Fruit fly (Drosophila melanogaster) whole organism, pupa: ENCODE results near the gene CG33514.
A peak's percentile ranks its signal among the peaks of the same experiment; 100 is the strongest.

Experiments used
- CG10348 ChIP-seq: fragments of 200-800 bp; sonication (Bioruptor generic); IDR thresholded peaks from 2 replicates; pipeline ENCODE4 v1.3.6; 2022; ENCODE audit warnings: missing biosample characterization, missing genetic modification characterization
- CG12605 ChIP-seq: fragments of 200-800 bp; sonication (Bioruptor generic); IDR thresholded peaks from 2 replicates; pipeline ENCODE4 v1.3.6; 2022; ENCODE audit warnings: missing biosample characterization, missing genetic modification characterization
- CG13204 ChIP-seq: fragments of 200-800 bp; sonication (Bioruptor generic); optimal IDR thresholded peaks from 2 replicates; lab custom pipeline; 2018; ENCODE audit warnings: missing biosample characterization, mild to moderate bottlenecking, missing genetic modification characterization, moderate library complexity
- CG14655 ChIP-seq: fragments of 200-800 bp; sonication (Bioruptor generic); optimal IDR thresholded peaks from 3 replicates; lab custom pipeline; 2017; ENCODE audit warnings: mild to moderate bottlenecking, missing biosample characterization, missing genetic modification reagents, missing genetic modification characterization
- CG15710 ChIP-seq: fragments of 200-800 bp; sonication (Bioruptor generic); optimal IDR thresholded peaks from 2 replicates; lab custom pipeline; 2018; ENCODE audit warnings: missing biosample characterization, mild to moderate bottlenecking, missing genetic modification characterization, moderate library complexity
- CG17806 ChIP-seq: fragments of 200-800 bp; sonication (Bioruptor generic); optimal IDR thresholded peaks from 2 replicates; lab custom pipeline; 2018; ENCODE audit warnings: missing biosample characterization, mild to moderate bottlenecking, missing genetic modification characterization, moderate library complexity
- CG32121 ChIP-seq: fragments of 200-800 bp; sonication (Bioruptor generic); IDR thresholded peaks from 2 replicates; pipeline ENCODE4 v1.3.6; 2022; ENCODE audit warnings: missing biosample characterization, missing genetic modification characterization
- CG34367 ChIP-seq: fragments of 200-800 bp; sonication (Bioruptor generic); optimal IDR thresholded peaks from 2 replicates; lab custom pipeline; 2018; ENCODE audit warnings: missing biosample characterization, mild to moderate bottlenecking, missing genetic modification characterization
- CG4496 ChIP-seq: fragments of 200-800 bp; sonication (Bioruptor generic); IDR thresholded peaks from 3 replicates; pipeline ENCODE4 v1.3.6; 2022; ENCODE audit warnings: missing biosample characterization, missing genetic modification characterization
- CG8159 ChIP-seq: fragments of 200-800 bp; sonication (Bioruptor generic); optimal IDR thresholded peaks from 3 replicates; lab custom pipeline; 2018; ENCODE audit warnings: missing biosample characterization, mild to moderate bottlenecking, missing genetic modification characterization, moderate library complexity
- CG8301 ChIP-seq: fragments of 200-800 bp; sonication (Bioruptor generic); optimal IDR thresholded peaks from 2 replicates; lab custom pipeline; 2018; ENCODE audit warnings: missing biosample characterization, mild to moderate bottlenecking, missing genetic modification characterization
- CG9948 ChIP-seq: fragments of 200-800 bp; sonication (Bioruptor generic); optimal IDR thresholded peaks from 2 replicates; lab custom pipeline; 2018; ENCODE audit warnings: missing biosample characterization, mild to moderate bottlenecking, missing genetic modification characterization, moderate library complexity
- D1 ChIP-seq: fragments of 200-800 bp; sonication (Bioruptor generic); optimal IDR thresholded peaks from 2 replicates; lab custom pipeline; 2018; ENCODE audit warnings: missing biosample characterization, mild to moderate bottlenecking, missing genetic modification characterization, moderate library complexity
- EcR ChIP-seq: fragments of 200-800 bp; sonication (Bioruptor generic); optimal IDR thresholded peaks from 3 replicates; lab custom pipeline; 2019; ENCODE audit warnings: missing biosample characterization, missing genetic modification characterization, mild to moderate bottlenecking, moderate library complexity, missing genetic modification reagents
- Ets98B ChIP-seq: fragments of 200-800 bp; sonication (Bioruptor generic); IDR thresholded peaks from 2 replicates; pipeline ENCODE4 v1.3.6; 2022; ENCODE audit warnings: missing biosample characterization, missing genetic modification characterization
- Pif1A ChIP-seq: fragments of 200-800 bp; sonication (Bioruptor generic); optimal IDR thresholded peaks from 3 replicates; lab custom pipeline; 2016; ENCODE audit warnings: missing biosample characterization, missing genetic modification characterization
- Pif1B ChIP-seq: fragments of 200-800 bp; sonication (Bioruptor generic); optimal IDR thresholded peaks from 3 replicates; lab custom pipeline; 2016; ENCODE audit warnings: missing biosample characterization, missing genetic modification characterization
- Snoo ChIP-seq: fragments of 200-800 bp; sonication (Bioruptor generic); optimal IDR thresholded peaks from 3 replicates; lab custom pipeline; 2017; ENCODE audit warnings: missing biosample characterization, mild to moderate bottlenecking, missing genetic modification characterization, inconsistent platforms
- fd96Ca ChIP-seq: fragments of 200-800 bp; sonication (Bioruptor generic); IDR thresholded peaks from 3 replicates; pipeline ENCODE4 v1.3.6; 2022; ENCODE audit warnings: missing biosample characterization, missing genetic modification characterization
- gl ChIP-seq: fragments of 200-800 bp; sonication (Bioruptor generic); optimal IDR thresholded peaks from 2 replicates; lab custom pipeline; 2018; ENCODE audit warnings: missing biosample characterization, mild to moderate bottlenecking, missing genetic modification characterization
- rn ChIP-seq: fragments of 200-800 bp; sonication (Bioruptor generic); IDR thresholded peaks from 2 replicates; pipeline ENCODE4 v1.3.6; 2022; ENCODE audit warnings: missing biosample characterization, missing genetic modification characterization

The CG33514 gene

DNA sequence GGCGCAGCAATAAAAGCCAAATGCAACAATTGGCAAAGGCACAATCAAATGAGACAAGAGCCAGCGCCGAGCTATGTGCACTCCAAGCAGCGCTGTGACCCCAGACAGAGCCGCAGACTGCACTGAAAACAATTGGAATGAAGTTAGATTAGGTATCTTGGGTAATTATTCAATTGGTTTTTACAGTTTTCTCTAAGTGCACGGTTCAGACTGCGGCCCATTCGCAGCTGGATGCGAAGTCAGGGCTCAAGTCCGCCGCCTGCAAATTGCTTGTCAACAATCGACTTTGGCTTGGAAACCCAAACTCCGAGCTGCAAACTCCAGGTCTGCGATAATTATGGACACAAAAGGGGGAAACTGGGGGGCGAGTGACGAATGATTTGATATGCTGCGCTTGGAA, 28.4 kb downstream of the CG33514 start:
- no peak for TF ChIP-seq EcR (GFP tag; lab: Kevin White, UChicago)
- peak; percentile 35 for TF ChIP-seq CG14655 (GFP tag; lab: Kevin White, UChicago)
- TF ChIP-seq gl (tag; lab: Kevin White, UChicago) = no peak
- TF ChIP-seq Ets98B (GFP tag; lab: Robert Waterston, UW) = peak; percentile 50
- TF ChIP-seq Snoo = no peak
- TF ChIP-seq CG4496 = 0 out of 3 replicates have a peak, but pooled peaks have one; percentile 45
- no peak for TF ChIP-seq CG8159 (tag; lab: Kevin White, UChicago)
- no peak for TF ChIP-seq Pif1B (GFP tag; lab: Kevin White, UChicago)
- no peak for TF ChIP-seq CG12605 (GFP tag; lab: Robert Waterston, UW)
- no peak for TF ChIP-seq CG9948 (tag; lab: Kevin White, UChicago)
- TF ChIP-seq rn (GFP tag; lab: Robert Waterston, UW) = no peak
- no peak for TF ChIP-seq CG17806
- TF ChIP-seq CG15710 (tag; lab: Kevin White, UChicago) = no peak
- TF ChIP-seq CG10348 = no peak
- TF ChIP-seq Pif1A = no peak
- no peak for TF ChIP-seq CG34367
- peak; percentile 66; the same call in 2 of the 3 replicates for TF ChIP-seq fd96Ca
- TF ChIP-seq CG8301 = peak; percentile 4
- TF ChIP-seq CG13204 (GFP tag; lab: Kevin White, UChicago) = no peak
- TF ChIP-seq D1 (tag; lab: Kevin White, UChicago) = no peak
- no peak for TF ChIP-seq CG32121

DNA sequence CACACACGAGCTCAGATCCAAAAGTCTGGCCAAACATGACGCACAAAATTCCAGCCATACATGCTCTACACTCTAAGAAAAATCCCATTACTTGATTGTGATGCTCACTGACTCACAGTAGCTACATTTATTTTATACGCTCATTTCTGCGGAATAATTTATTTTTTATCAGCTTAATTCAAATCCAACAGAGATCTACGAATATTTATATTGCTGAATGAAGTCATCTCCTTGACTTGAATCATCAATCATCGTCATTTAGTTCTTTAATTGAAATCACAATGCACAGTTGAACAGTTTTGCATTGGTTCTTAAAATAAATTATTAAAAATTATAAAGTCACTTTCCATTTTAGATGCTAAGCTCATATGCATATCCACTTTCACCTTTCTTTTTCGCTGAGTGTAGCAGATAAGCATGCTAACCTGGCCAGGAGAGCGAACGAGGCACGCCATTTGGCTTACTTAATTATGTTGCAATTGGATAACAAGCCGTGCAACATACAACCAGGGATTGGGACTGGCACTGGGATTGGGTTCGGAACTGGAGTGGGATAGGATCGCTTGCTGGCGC, 30.4 kb downstream of the CG33514 start:
- TF ChIP-seq rn (GFP tag; lab: Robert Waterston, UW) (no peak), CG17806 (no peak), CG9948 (tag; lab: Kevin White, UChicago) (peak; percentile 30), Pif1B (GFP tag; lab: Kevin White, UChicago) (no peak), CG13204 (GFP tag; lab: Kevin White, UChicago) (no peak), CG34367 (no peak), CG14655 (GFP tag; lab: Kevin White, UChicago) (peak; percentile 65), Pif1A (peak; percentile 54), EcR (GFP tag; lab: Kevin White, UChicago) (no peak), CG8159 (tag; lab: Kevin White, UChicago) (peak; percentile 29), CG32121 (no peak), CG8301 (peak; percentile 36), Snoo (peak; percentile 5), fd96Ca (no peak), CG15710 (tag; lab: Kevin White, UChicago) (peak; percentile 30), gl (tag; lab: Kevin White, UChicago) (no peak), CG4496 (no peak)

DNA sequence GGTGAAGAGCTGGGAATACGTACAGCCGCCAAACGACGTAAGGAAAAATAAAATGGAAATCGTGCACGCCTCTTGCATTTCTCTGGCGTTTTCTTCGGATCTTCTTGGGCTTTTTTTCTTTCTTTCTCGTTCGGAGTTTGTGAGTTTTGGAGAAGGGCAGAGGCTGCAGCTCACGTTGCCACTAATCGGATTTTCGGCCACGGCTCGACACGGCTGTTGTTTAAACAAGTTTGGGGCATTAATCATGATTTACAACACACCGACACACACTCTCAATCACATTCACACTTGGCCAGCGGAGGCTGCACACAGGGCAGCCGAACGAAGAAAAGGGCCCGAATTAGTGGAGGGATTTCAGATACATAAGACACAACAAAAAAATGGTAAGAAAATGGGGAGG, 31.1 kb downstream of the CG33514 start:
- TF ChIP-seq Pif1B (GFP tag; lab: Kevin White, UChicago) = no peak
- TF ChIP-seq, all 21 proteins: peak for 0

DNA sequence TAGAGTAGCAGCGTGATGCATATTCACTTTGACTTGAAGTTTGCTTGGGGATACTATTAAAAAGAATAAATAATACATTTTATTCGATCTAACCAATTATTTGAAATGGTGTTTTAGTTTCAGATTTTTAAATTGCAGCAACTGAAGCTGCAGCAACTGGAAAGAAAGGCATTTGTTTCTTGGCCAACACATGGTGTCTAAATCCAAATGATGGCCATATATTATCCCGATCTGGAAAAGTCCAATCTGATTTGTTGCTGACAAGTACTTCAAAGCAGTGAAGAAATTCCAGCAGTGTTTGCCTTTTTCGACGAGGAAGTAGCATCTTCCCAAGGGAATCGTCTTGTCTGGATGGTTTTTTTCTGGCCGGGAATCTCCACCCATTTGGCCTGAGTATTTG, 31.9 kb downstream of the CG33514 start:
- TF ChIP-seq CG14655 (GFP tag; lab: Kevin White, UChicago) (peak; percentile 67), CG8301 (peak; percentile 43), CG8159 (tag; lab: Kevin White, UChicago) (no peak), D1 (tag; lab: Kevin White, UChicago) (no peak)

DNA sequence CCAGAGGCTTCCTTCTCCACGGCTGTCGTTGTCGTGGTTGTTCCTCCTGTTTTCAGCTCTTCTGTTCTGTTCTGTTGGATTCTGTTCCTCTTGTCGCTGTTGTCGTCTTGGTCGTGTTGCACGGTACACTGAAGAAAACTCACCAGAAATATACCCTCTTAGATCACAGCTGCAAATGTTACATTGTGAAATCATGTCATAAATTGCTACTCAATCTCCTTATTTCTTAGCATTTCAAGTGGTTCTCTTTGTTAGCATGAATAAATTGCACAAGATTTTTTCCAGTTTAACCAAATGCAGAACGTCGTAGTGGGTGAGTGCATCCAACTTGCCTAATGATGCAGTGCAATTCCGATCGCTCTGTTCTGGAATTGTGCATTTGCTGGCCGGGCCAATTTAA, 32.6 kb downstream of the CG33514 start:
- TF ChIP-seq fd96Ca (peak; percentile 60; the same call in 2 of the 3 replicates), CG12605 (GFP tag; lab: Robert Waterston, UW) (peak; percentile 36; the same call in 1 of the 2 replicates), Pif1B (GFP tag; lab: Kevin White, UChicago) (peak; percentile 15), D1 (tag; lab: Kevin White, UChicago) (no peak), EcR (GFP tag; lab: Kevin White, UChicago) (no peak), CG34367 (no peak), Ets98B (GFP tag; lab: Robert Waterston, UW) (peak; percentile 63), CG9948 (tag; lab: Kevin White, UChicago) (peak; percentile 22), CG17806 (peak; percentile 15), Snoo (no peak), CG14655 (GFP tag; lab: Kevin White, UChicago) (peak; percentile 80), rn (GFP tag; lab: Robert Waterston, UW) (0 out of 2 replicates have a peak, but pooled peaks have one; percentile 27), CG13204 (GFP tag; lab: Kevin White, UChicago) (no peak), CG4496 (peak; percentile 60; the same call in 2 of the 3 replicates), CG8159 (tag; lab: Kevin White, UChicago) (no peak), CG10348 (no peak), CG8301 (peak; percentile 77), Pif1A (peak; percentile 36), CG15710 (tag; lab: Kevin White, UChicago) (no peak), gl (tag; lab: Kevin White, UChicago) (no peak), CG32121 (no peak)

DNA sequence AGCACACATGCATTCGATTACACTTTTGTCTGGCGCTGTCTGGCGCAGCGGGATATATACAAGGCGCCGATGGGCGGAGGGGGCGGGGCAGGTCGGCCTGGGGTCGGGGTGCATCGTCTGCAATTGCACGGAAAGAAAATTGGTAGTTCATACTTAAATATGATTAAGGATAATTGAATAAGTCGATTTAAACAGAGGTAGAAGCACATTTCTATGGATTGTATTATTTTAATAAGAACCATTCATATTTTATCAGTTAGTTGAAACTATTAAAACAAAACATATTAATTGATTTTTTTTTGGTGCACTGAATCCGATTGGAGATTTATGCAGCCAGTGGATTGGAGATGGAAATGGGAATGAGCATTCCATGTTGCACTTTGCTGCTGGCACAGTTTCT, 34.7 kb downstream of the CG33514 start:
- TF ChIP-seq CG32121 (no peak), gl (tag; lab: Kevin White, UChicago) (no peak), CG4496 (0 out of 3 replicates have a peak, but pooled peaks have one; percentile 24), CG9948 (tag; lab: Kevin White, UChicago) (no peak), CG8159 (tag; lab: Kevin White, UChicago) (peak; percentile 11), CG8301 (peak; percentile 6), CG10348 (no peak), CG15710 (tag; lab: Kevin White, UChicago) (no peak), Snoo (peak; percentile 2)
- TF ChIP-seq, all 21 proteins: peak for 4
